Worm (Caenorhabditis elegans) whole organism, early embryonic: Measurements from ENCODE around the gene T02D1.7.

Source experiments
- ama-1 ChIP-seq: fragments of 150-350 bp; optimal IDR thresholded peaks from 2 replicates; lab custom pipeline; 2014
- ceh-13 ChIP-seq: fragments of 200-800 bp; sonication (Bioruptor generic); optimal IDR thresholded peaks from 2 replicates; lab custom pipeline; 2018; ENCODE audit warnings: mild to moderate bottlenecking, missing genetic modification characterization, missing compliant biosample characterization
- hmbx-1 ChIP-seq: sonication (generic microtip); optimal IDR thresholded peaks from 2 replicates; lab custom pipeline; 2016; ENCODE audit warnings: mild to moderate bottlenecking, missing genetic modification characterization, missing compliant biosample characterization
- hmg-4 ChIP-seq: fragments of 200-800 bp; sonication (Bioruptor generic); optimal IDR thresholded peaks from 2 replicates; lab custom pipeline; 2018; ENCODE audit warnings: mild to moderate bottlenecking, missing genetic modification characterization, missing compliant biosample characterization
- hnd-1 ChIP-seq: sonication (generic microtip); optimal IDR thresholded peaks from 2 replicates; lab custom pipeline; 2016; ENCODE audit warnings: missing genetic modification characterization, missing compliant biosample characterization
- pes-1 ChIP-seq: fragments of 200-800 bp; sonication (Bioruptor generic); IDR thresholded peaks from 2 replicates; pipeline ENCODE4 v1.3.6; 2022; ENCODE audit warnings: missing genetic modification reagents, missing genetic modification characterization, missing compliant biosample characterization
- scrt-1 ChIP-seq: fragments of 200-800 bp; sonication (Bioruptor generic); IDR thresholded peaks from 2 replicates; pipeline ENCODE4 v1.3.6; 2022; ENCODE audit warnings: missing genetic modification characterization, missing compliant biosample characterization
- tbx-11 ChIP-seq: fragments of 200-800 bp; sonication (Bioruptor generic); IDR thresholded peaks from 2 replicates; pipeline ENCODE4 v1.3.6; 2022; ENCODE audit warnings: missing genetic modification characterization, missing compliant biosample characterization

- TF ChIP-seq ceh-13 (GFP tag; lab: Kevin White, UChicago) = no peak
- no peak for TF ChIP-seq pes-1 (GFP tag; lab: Robert Waterston, UW)
- TF ChIP-seq ama-1 (lab: Kevin White, UChicago) = no peak
- TF ChIP-seq tbx-11 (GFP tag; lab: Robert Waterston, UW) = no peak
- TF ChIP-seq hmbx-1 (tag; lab: Kevin White, UChicago) = no peak
- TF ChIP-seq hmg-4 (GFP tag; lab: Kevin White, UChicago) = no peak
- TF ChIP-seq scrt-1 (GFP tag; lab: Robert Waterston, UW) = no peak
- TF ChIP-seq hnd-1 (tag; lab: Kevin White, UChicago) = no peak
These were observed 11.0 kb downstream of the T02D1.7 start, which contains the start of gene sru-15 for ce11 chrIV:17395910-17396309.
